Fruit fly (Drosophila melanogaster) whole organism, prepupa: ENCODE results near the gene Ssl2.
A peak's percentile ranks its signal among the peaks of the same experiment; 100 is the strongest.

Experiments
- Blimp-1 ChIP-seq: fragments of 200-800 bp; sonication (Bioruptor generic); optimal IDR thresholded peaks from 3 replicates; lab custom pipeline; 2017; ENCODE audit warnings: missing biosample characterization, missing genetic modification characterization, mild to moderate bottlenecking, moderate library complexity, missing genetic modification reagents
- CG16779 ChIP-seq: fragments of 200-800 bp; sonication (Bioruptor generic); optimal IDR thresholded peaks from 3 replicates; lab custom pipeline; 2017; ENCODE audit warnings: missing biosample characterization, mild to moderate bottlenecking, missing genetic modification characterization
- CG3032 ChIP-seq: fragments of 200-800 bp; optimal IDR thresholded peaks from 2 replicates; lab custom pipeline; 2019; ENCODE audit warnings: missing biosample characterization, mild to moderate bottlenecking, missing genetic modification characterization, moderate library complexity
- CG32006 ChIP-seq: fragments of 200-800 bp; sonication (Bioruptor generic); optimal IDR thresholded peaks from 3 replicates; lab custom pipeline; 2017; ENCODE audit warnings: missing biosample characterization, mild to moderate bottlenecking, missing genetic modification characterization
- Sox102F ChIP-seq: fragments of 200-800 bp; sonication (Bioruptor generic); optimal IDR thresholded peaks from 2 replicates; lab custom pipeline; 2016; ENCODE audit warnings: missing biosample characterization, mild to moderate bottlenecking, missing genetic modification characterization
- dac ChIP-seq: fragments of 200-800 bp; sonication (Bioruptor generic); optimal IDR thresholded peaks from 2 replicates; lab custom pipeline; 2017; ENCODE audit warnings: missing biosample characterization, mild to moderate bottlenecking, missing genetic modification characterization

DNA sequence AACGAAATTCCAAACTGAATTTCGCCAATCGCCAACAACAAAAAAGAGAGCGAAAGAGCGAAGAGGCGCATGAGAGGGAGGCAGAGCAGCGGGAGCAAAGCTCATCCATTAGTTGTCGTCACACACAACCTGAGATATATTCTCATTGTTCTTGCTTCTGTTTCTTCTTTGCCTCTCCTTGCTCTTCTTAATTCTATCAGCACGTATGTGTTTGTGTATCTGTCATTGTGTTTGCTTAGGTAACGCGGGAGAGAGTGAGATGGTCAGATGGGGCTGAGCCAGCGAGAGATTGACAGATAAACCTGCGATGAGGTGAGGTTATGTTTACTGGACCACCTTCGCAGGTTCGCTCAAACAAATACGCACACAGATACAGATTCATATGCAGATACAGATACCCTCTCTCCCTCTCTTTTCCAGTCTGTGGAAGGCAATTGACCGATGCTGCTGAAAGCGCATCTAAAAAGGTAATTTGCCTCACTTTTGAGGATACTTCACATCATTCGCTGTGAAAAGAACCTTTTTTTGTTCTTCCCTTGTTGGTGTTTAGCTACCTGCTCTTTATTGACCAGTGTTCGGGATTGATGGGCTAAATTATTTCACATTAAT, 41.7 kb upstream of the Ssl2 start:
- TF ChIP-seq dac (GFP tag; lab: Kevin White, UChicago) (no peak), Blimp-1 (GFP tag; lab: Kevin White, UChicago) (peak; percentile 55), CG3032 (peak; percentile 25), CG16779 (tag; lab: Kevin White, UChicago) (no peak), Sox102F (GFP tag; lab: Kevin White, UChicago) (peak; percentile 44), CG32006 (GFP tag; lab: Kevin White, UChicago) (no peak)
